Worm (Caenorhabditis elegans) whole organism, L2 larva: ENCODE measurements around the gene clec-222.
"Not testable (repeated sequence)": the region's sequence is repeated elsewhere in the genome, so short reads cannot be mapped to it uniquely, and the experiment has no call there.

Experiments
- C34F6.9 ChIP-seq: fragments of 150-350 bp; optimal IDR thresholded peaks from 2 replicates; lab custom pipeline; 2014; ENCODE audit warnings: missing biosample characterization, missing genetic modification characterization
- R02D3.7 ChIP-seq: fragments of 150-350 bp; optimal IDR thresholded peaks from 2 replicates; lab custom pipeline; 2014; ENCODE audit warnings: missing biosample characterization, missing genetic modification characterization
- ZK546.5 ChIP-seq: sonication (generic microtip); optimal IDR thresholded peaks from 2 replicates; lab custom pipeline; 2017; ENCODE audit warnings: missing biosample characterization, missing genetic modification characterization
- aly-2 ChIP-seq: fragments of 150-350 bp; optimal IDR thresholded peaks from 2 replicates; lab custom pipeline; 2014; ENCODE audit warnings: missing biosample characterization, missing genetic modification characterization
- ama-1 ChIP-seq: fragments of 150-350 bp; optimal IDR thresholded peaks from 2 replicates; lab custom pipeline; 2018; ENCODE audit warnings: inconsistent platforms
- blmp-1 ChIP-seq: sonication (generic microtip); optimal IDR thresholded peaks from 2 replicates; lab custom pipeline; 2017; ENCODE audit warnings: missing genetic modification characterization, mild to moderate bottlenecking, missing compliant biosample characterization, antibody characterized with exemption, moderate library complexity; ENCODE audit not compliant: insufficient read depth
- ceh-16 ChIP-seq: fragments of 150-350 bp; optimal IDR thresholded peaks from 2 replicates; lab custom pipeline; 2014; ENCODE audit warnings: missing biosample characterization, missing genetic modification characterization
- ceh-82 ChIP-seq: fragments of 150-350 bp; optimal IDR thresholded peaks from 2 replicates; lab custom pipeline; 2014; ENCODE audit warnings: missing biosample characterization, missing genetic modification characterization
- crh-2 ChIP-seq: sonication (generic microtip); optimal IDR thresholded peaks from 2 replicates; lab custom pipeline; 2017; ENCODE audit warnings: missing biosample characterization, missing genetic modification characterization
- dmd-4 ChIP-seq: sonication (generic microtip); optimal IDR thresholded peaks from 2 replicates; lab custom pipeline; 2017; ENCODE audit warnings: missing biosample characterization, missing genetic modification characterization
- egl-27 ChIP-seq: sonication (generic microtip); optimal IDR thresholded peaks from 3 replicates; lab custom pipeline; 2017; ENCODE audit warnings: missing biosample characterization, missing genetic modification reagents, missing genetic modification characterization
- elt-1 ChIP-seq: fragments of 150-350 bp; optimal IDR thresholded peaks from 2 replicates; lab custom pipeline; 2014; ENCODE audit warnings: missing biosample characterization, missing genetic modification characterization
- elt-3 ChIP-seq: sonication (generic microtip); optimal IDR thresholded peaks from 2 replicates; lab custom pipeline; 2017; ENCODE audit warnings: missing biosample characterization, missing genetic modification characterization
- gmeb-1 ChIP-seq: fragments of 150-350 bp; optimal IDR thresholded peaks from 2 replicates; lab custom pipeline; 2014; ENCODE audit warnings: missing biosample characterization, missing genetic modification characterization
- lin-11 ChIP-seq: fragments of 150-350 bp; sonication (generic microtip); optimal IDR thresholded peaks from 2 replicates; lab custom pipeline; 2014; ENCODE audit warnings: missing biosample characterization, missing genetic modification characterization, inconsistent platforms, mixed read lengths
- lin-13 ChIP-seq: fragments of 150-350 bp; optimal IDR thresholded peaks from 2 replicates; lab custom pipeline; 2014; ENCODE audit warnings: missing biosample characterization, missing genetic modification reagents, missing genetic modification characterization
- mbf-1 ChIP-seq: sonication (generic microtip); optimal IDR thresholded peaks from 2 replicates; lab custom pipeline; 2017; ENCODE audit warnings: missing biosample characterization, missing genetic modification characterization
- mdl-1 ChIP-seq, 2 experiments: fragments of 150-350 bp in 1 of 2; sonication (generic microtip) in 1 of 2; optimal IDR thresholded peaks; 2 replicates each; lab custom pipeline; 2017; ENCODE audit warnings: missing biosample characterization in 2 of 2, missing genetic modification characterization in 2 of 2
- nhr-10 ChIP-seq: sonication (generic microtip); optimal IDR thresholded peaks from 2 replicates; lab custom pipeline; 2017; ENCODE audit warnings: missing biosample characterization, missing genetic modification characterization
- nhr-12 ChIP-seq: fragments of 150-350 bp; optimal IDR thresholded peaks from 2 replicates; lab custom pipeline; 2014; ENCODE audit warnings: missing biosample characterization, missing genetic modification characterization
- nhr-23 ChIP-seq: fragments of 150-350 bp; optimal IDR thresholded peaks from 2 replicates; lab custom pipeline; 2014; ENCODE audit warnings: missing biosample characterization, missing genetic modification reagents, missing genetic modification characterization
- nhr-237 ChIP-seq: fragments of 150-350 bp; optimal IDR thresholded peaks from 2 replicates; lab custom pipeline; 2014; ENCODE audit warnings: missing biosample characterization, missing genetic modification characterization
- nhr-6 ChIP-seq: fragments of 150-350 bp; optimal IDR thresholded peaks from 2 replicates; lab custom pipeline; 2014; ENCODE audit warnings: missing biosample characterization, missing genetic modification characterization
- nhr-77 ChIP-seq: fragments of 150-350 bp; optimal IDR thresholded peaks from 2 replicates; lab custom pipeline; 2014; ENCODE audit warnings: missing biosample characterization, missing genetic modification characterization
- peb-1 ChIP-seq: fragments of 150-350 bp; optimal IDR thresholded peaks from 2 replicates; lab custom pipeline; 2014; ENCODE audit warnings: missing biosample characterization, missing genetic modification characterization
- sem-4 ChIP-seq: fragments of 150-350 bp; optimal IDR thresholded peaks from 2 replicates; lab custom pipeline; 2014; ENCODE audit warnings: missing biosample characterization, missing genetic modification reagents, missing genetic modification characterization
- skn-1 ChIP-seq: sonication (generic microtip); optimal IDR thresholded peaks from 2 replicates; lab custom pipeline; 2017; ENCODE audit warnings: missing biosample characterization, missing genetic modification characterization
- sma-9 ChIP-seq, 2 experiments: fragments of 150-350 bp in 1 of 2; sonication (generic microtip) in 1 of 2; optimal IDR thresholded peaks; 2 replicates each; lab custom pipeline; 2014 to 2016; ENCODE audit warnings: missing genetic modification characterization in 2 of 2, mild to moderate bottlenecking in 1 of 2, missing biosample characterization in 1 of 2, missing compliant biosample characterization in 1 of 2, missing genetic modification reagents in 1 of 2, moderate library complexity in 1 of 2
- unc-55 ChIP-seq: fragments of 150-350 bp; sonication (generic microtip); optimal IDR thresholded peaks from 3 replicates; lab custom pipeline; 2014; ENCODE audit warnings: missing biosample characterization, missing genetic modification reagents, missing genetic modification characterization
- unc-62 ChIP-seq: fragments of 150-350 bp; optimal IDR thresholded peaks from 2 replicates; lab custom pipeline; 2014; ENCODE audit warnings: missing biosample characterization, missing genetic modification reagents, missing genetic modification characterization
- zag-1 ChIP-seq: fragments of 150-350 bp; optimal IDR thresholded peaks from 2 replicates; lab custom pipeline; 2014; ENCODE audit warnings: missing biosample characterization, missing genetic modification characterization
- ztf-4 ChIP-seq: fragments of 150-350 bp; optimal IDR thresholded peaks from 2 replicates; lab custom pipeline; 2014; ENCODE audit warnings: missing biosample characterization, missing genetic modification characterization

Gene clec-222

DNA sequence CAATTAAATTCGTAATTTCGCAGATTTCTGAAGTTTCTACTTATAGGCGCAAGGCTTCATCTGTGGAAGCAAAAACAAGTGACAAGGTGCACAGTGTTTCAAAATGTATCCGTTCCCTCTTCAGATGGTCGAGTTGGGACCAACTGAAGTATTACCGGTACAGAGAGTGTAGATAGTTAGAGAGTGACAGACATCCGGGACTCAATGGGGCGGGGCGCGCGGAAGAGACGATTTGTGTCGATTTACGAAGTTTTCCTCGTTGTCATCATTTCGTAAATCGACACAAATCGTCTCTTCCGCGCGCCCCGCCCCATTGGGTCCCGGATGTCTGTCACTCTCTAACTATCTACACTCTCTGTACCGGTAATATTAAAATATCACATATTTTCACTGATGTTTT is 15.0 kb downstream of the clec-222 start, which contains the start of gene C03E10.3:
TSS of gene C03E10.3 (plus strand) at position 301 of the 400 bp plus-strand sequence.
- TF ChIP-seq unc-55 (GFP tag; lab: Kevin White, UChicago); skn-1 (tag; lab: Kevin White, UChicago); nhr-12 (tag; lab: Kevin White, UChicago): not testable (repeated sequence)

ce11 chrV:11290888-11291287 is 19.7 kb downstream of the clec-222 start, which contains the start of gene C03E10.1:
Gene C03E10.1, plus strand, starts transcription at chrV:11291188.
- TF ChIP-seq nhr-6 (tag; lab: Kevin White, UChicago) (no peak), mbf-1 (tag; lab: Kevin White, UChicago) (no peak), R02D3.7 (tag; lab: Kevin White, UChicago) (no peak), dmd-4 (no peak), ztf-4 (tag; lab: Kevin White, UChicago) (no peak), elt-3 (no peak), unc-55 (GFP tag; lab: Kevin White, UChicago) (no peak), gmeb-1 (tag; lab: Kevin White, UChicago) (no peak), nhr-77 (tag; lab: Kevin White, UChicago) (no peak)

DNA sequence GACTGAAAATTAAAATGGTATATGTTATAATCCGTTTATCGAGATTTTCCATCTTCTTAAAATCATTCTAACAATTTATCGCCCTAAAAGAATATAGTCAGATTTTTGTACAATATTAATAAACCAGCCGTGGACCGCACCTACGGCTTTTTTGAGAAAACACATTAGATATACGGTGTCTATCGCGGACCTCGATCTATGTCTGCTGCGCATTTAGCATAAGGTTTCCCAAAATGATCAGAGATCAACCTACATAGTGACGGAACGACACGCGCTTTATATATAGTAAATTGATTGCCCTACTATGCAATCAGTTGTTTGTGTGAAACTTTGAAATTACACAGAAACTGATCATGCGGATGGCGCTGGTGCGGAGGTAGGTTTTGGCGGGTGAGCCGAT is 21.5 kb downstream of the clec-222 start:
- TF ChIP-seq gmeb-1 (tag; lab: Kevin White, UChicago) = no peak
- TF ChIP-seq egl-27 (tag; lab: Kevin White, UChicago) = no peak
- no peak for TF ChIP-seq ceh-82

- no peak for TF ChIP-seq nhr-23 (tag; lab: Kevin White, UChicago)
- no peak for TF ChIP-seq ceh-16 (tag; lab: Kevin White, UChicago)
- no peak for TF ChIP-seq aly-2 (tag; lab: Kevin White, UChicago)
- no peak for TF ChIP-seq unc-55 (GFP tag; lab: Kevin White, UChicago)
- no peak for TF ChIP-seq mbf-1 (tag; lab: Kevin White, UChicago)
- no peak for TF ChIP-seq mdl-1 (tag; optimal IDR thresholded peaks at IDR 0.05; lab: Kevin White, UChicago)
- TF ChIP-seq unc-62 (GFP tag; lab: Kevin White, UChicago) = no peak
- TF ChIP-seq, all 48 proteins: peak for 0
Measured at ce11 chrV:11294393-11294792, 23.2 kb downstream of the clec-222 start, which contains the start of gene T03F7.6. Gene T03F7.6, plus strand, starts transcription at chrV:11294693.

DNA sequence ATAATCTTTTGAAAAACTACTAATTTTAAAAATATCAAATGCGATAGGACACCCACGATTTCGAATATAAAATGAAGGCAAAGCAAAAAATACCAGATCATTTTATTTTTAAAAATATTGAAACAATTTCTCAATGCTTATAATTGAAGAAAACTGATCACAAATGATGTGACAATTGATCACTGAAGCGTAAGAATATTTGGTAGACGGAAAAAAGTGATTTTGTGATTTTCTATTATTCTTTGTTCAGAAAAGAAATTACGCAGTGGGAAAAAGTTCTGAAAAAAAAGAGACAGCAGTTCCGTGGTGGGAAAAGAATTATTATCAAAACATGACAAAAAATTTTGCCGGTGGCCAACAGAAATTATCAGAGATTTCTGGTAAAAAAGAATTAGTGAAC is 27.5 kb downstream of the clec-222 start, which contains the start of gene T03F7.5:
TSS of gene T03F7.5 (minus strand) at position 101 of the 400 bp plus-strand sequence.
- no peak for TF ChIP-seq nhr-237 (tag; lab: Kevin White, UChicago)
- TF ChIP-seq nhr-12 (tag; lab: Kevin White, UChicago) = no peak
- no peak for TF ChIP-seq ceh-16 (tag; lab: Kevin White, UChicago)
- TF ChIP-seq mbf-1 (tag; lab: Kevin White, UChicago) = no peak
- TF ChIP-seq sma-9 (GFP tag; optimal IDR thresholded peaks at IDR 0.05; lab: Kevin White, UChicago) = no peak
- TF ChIP-seq sma-9 (tag; optimal IDR thresholded peaks at IDR 0.05; lab: Kevin White, UChicago) = no peak
- TF ChIP-seq mdl-1 (tag; optimal IDR thresholded peaks at IDR 0.05; lab: Kevin White, UChicago) = no peak
- no peak for TF ChIP-seq skn-1 (tag; lab: Kevin White, UChicago)
- TF ChIP-seq nhr-10 (tag; lab: Kevin White, UChicago) = no peak
- TF ChIP-seq elt-1 = no peak
- no peak for TF ChIP-seq sem-4
- TF ChIP-seq zag-1 (tag; lab: Kevin White, UChicago) = no peak
- no peak for TF ChIP-seq blmp-1 (tag; lab: Kevin White, UChicago)

ce11 chrV:11299406-11299805 is 28.3 kb downstream of the clec-222 start:
- TF ChIP-seq ama-1 (lab: Kevin White, UChicago) (no peak), mbf-1 (tag; lab: Kevin White, UChicago) (no peak), sem-4 (no peak), R02D3.7 (tag; lab: Kevin White, UChicago) (no peak), unc-55 (GFP tag; lab: Kevin White, UChicago) (no peak), lin-13 (no peak), ZK546.5 (tag; lab: Kevin White, UChicago) (no peak), C34F6.9 (no peak), peb-1 (tag; lab: Kevin White, UChicago) (no peak), lin-11 (no peak), nhr-77 (tag; lab: Kevin White, UChicago) (no peak), crh-2 (no peak), elt-1 (no peak), nhr-10 (tag; lab: Kevin White, UChicago) (no peak)
